Fruit fly (Drosophila melanogaster) whole organism, wandering third instar larva: ENCODE data around the gene CG1662.

ENCODE experiments used
- Abd-B ChIP-seq: fragments of >200 bp; optimal IDR thresholded peaks from 2 replicates; lab custom pipeline; 2017; ENCODE audit warnings: missing biosample characterization, missing genetic modification characterization
- CG32264 ChIP-seq: fragments of 200-800 bp; sonication (Bioruptor generic); optimal IDR thresholded peaks from 2 replicates; lab custom pipeline; 2016; ENCODE audit warnings: missing biosample characterization, missing genetic modification characterization
- CG9705 ChIP-seq: fragments of 200-800 bp; sonication (Bioruptor generic); optimal IDR thresholded peaks from 2 replicates; lab custom pipeline; 2018; ENCODE audit warnings: missing biosample characterization, mild to moderate bottlenecking, missing genetic modification characterization
- CrebA ChIP-seq: fragments of 200-800 bp; sonication (Bioruptor generic); optimal IDR thresholded peaks from 2 replicates; lab custom pipeline; 2016; ENCODE audit warnings: missing biosample characterization, mild to moderate bottlenecking, missing genetic modification characterization, borderline replicate concordance
- Dfd ChIP-seq: fragments of >200 bp; optimal IDR thresholded peaks from 2 replicates; lab custom pipeline; 2017; ENCODE audit warnings: missing biosample characterization, missing genetic modification characterization
- Dif ChIP-seq: fragments of 200-275, 200-300 bp; sonication (Bioruptor generic); optimal IDR thresholded peaks from 2 replicates; lab custom pipeline; 2018; ENCODE audit warnings: missing biosample characterization, missing genetic modification characterization; ENCODE audit not compliant: partially characterized antibody
- GATAd ChIP-seq: sonication (Bioruptor generic); optimal IDR thresholded peaks from 2 replicates; lab custom pipeline; 2016; ENCODE audit warnings: missing biosample characterization, missing genetic modification characterization
- HLH106 ChIP-seq: fragments of 200-800 bp; optimal IDR thresholded peaks from 3 replicates; lab custom pipeline; 2019; ENCODE audit warnings: missing biosample characterization, mild to moderate bottlenecking, missing genetic modification characterization, moderate library complexity
- Hnf4 ChIP-seq: fragments of 200-800 bp; sonication (Bioruptor generic); optimal IDR thresholded peaks from 2 replicates; lab custom pipeline; 2016; ENCODE audit warnings: missing biosample characterization, mild to moderate bottlenecking, missing genetic modification characterization
- Hr78 ChIP-seq: fragments of >200 bp; optimal IDR thresholded peaks from 2 replicates; lab custom pipeline; 2017; ENCODE audit warnings: missing biosample characterization, missing genetic modification characterization
- Hr83 ChIP-seq: fragments of 200-300 bp; sonication (Bioruptor generic); optimal IDR thresholded peaks from 2 replicates; lab custom pipeline; 2016; ENCODE audit warnings: missing biosample characterization, mild to moderate bottlenecking, missing genetic modification characterization, moderate library complexity; ENCODE audit not compliant: poor library complexity, severe bottlenecking
- Jra ChIP-seq: sonication (Bioruptor generic); optimal IDR thresholded peaks from 2 replicates; lab custom pipeline; 2016; ENCODE audit warnings: missing biosample characterization, missing genetic modification characterization
- Mio ChIP-seq: sonication (Bioruptor generic); optimal IDR thresholded peaks from 2 replicates; lab custom pipeline; 2016; ENCODE audit warnings: missing biosample characterization, missing genetic modification characterization
- Myc ChIP-seq: fragments of >200 bp; optimal IDR thresholded peaks from 2 replicates; lab custom pipeline; 2017
- N ChIP-seq: fragments of >200 bp; optimal IDR thresholded peaks from 2 replicates; lab custom pipeline; 2018; ENCODE audit warnings: missing biosample characterization, missing external identifiers, missing genetic modification characterization
- OdsH ChIP-seq: fragments of 200-800 bp; sonication (Bioruptor generic); optimal IDR thresholded peaks from 2 replicates; lab custom pipeline; 2016; ENCODE audit warnings: missing biosample characterization, mild to moderate bottlenecking, missing genetic modification characterization
- Rel ChIP-seq, 2 experiments: fragments of 200-800 bp; sonication (Bioruptor generic) in 1 of 2; optimal IDR thresholded peaks; 2 replicates in 1 of 2; 3 replicates in 1 of 2; lab custom pipeline; 2016 to 2019; ENCODE audit warnings: mild to moderate bottlenecking in 2 of 2, missing biosample characterization in 2 of 2, missing genetic modification characterization in 2 of 2, moderate library complexity in 1 of 2
- Sp1 ChIP-seq: fragments of 200-800 bp; sonication (Bioruptor generic); optimal IDR thresholded peaks from 3 replicates; lab custom pipeline; 2019; ENCODE audit warnings: missing biosample characterization, mild to moderate bottlenecking, missing genetic modification characterization, moderate library complexity
- Vsx2 ChIP-seq: fragments of 200-300, 225-300 bp; sonication (Bioruptor generic); optimal IDR thresholded peaks from 2 replicates; lab custom pipeline; 2018; ENCODE audit warnings: missing biosample characterization, missing genetic modification characterization; ENCODE audit not compliant: partially characterized antibody
- br ChIP-seq: fragments of 200-800 bp; sonication (Bioruptor generic); optimal IDR thresholded peaks from 2 replicates; lab custom pipeline; 2016; ENCODE audit warnings: missing biosample characterization, missing genetic modification characterization
- brk ChIP-seq: fragments of 200-800 bp; sonication (Bioruptor generic); optimal IDR thresholded peaks from 2 replicates; lab custom pipeline; 2016; ENCODE audit warnings: missing biosample characterization, mild to moderate bottlenecking, missing genetic modification characterization
- dl ChIP-seq, 2 experiments: fragments of 175-275, 200-275 bp in 1 of 2; fragments of 200-275 bp in 1 of 2; sonication (Bioruptor generic); optimal IDR thresholded peaks; lab custom pipeline; 2018; ENCODE audit warnings: mild to moderate bottlenecking in 2 of 2, missing biosample characterization in 2 of 2, missing genetic modification characterization in 2 of 2, moderate library complexity in 2 of 2; ENCODE audit not compliant: partially characterized antibody in 2 of 2, insufficient read depth in 1 of 2
- dmrt93B ChIP-seq: fragments of 200-800 bp; sonication (Bioruptor generic); optimal IDR thresholded peaks from 2 replicates; lab custom pipeline; 2018; ENCODE audit warnings: missing biosample characterization, mild to moderate bottlenecking, missing genetic modification characterization
- dsf ChIP-seq: sonication (Bioruptor generic); optimal IDR thresholded peaks from 2 replicates; lab custom pipeline; 2016; ENCODE audit warnings: missing biosample characterization, missing genetic modification characterization, borderline replicate concordance
- ey ChIP-seq: fragments of 200-800 bp; sonication (Bioruptor generic); optimal IDR thresholded peaks from 2 replicates; lab custom pipeline; 2016; ENCODE audit warnings: missing biosample characterization, missing genetic modification characterization
- foxo ChIP-seq, 2 experiments: fragments of 200-800 bp; sonication (Bioruptor generic); optimal IDR thresholded peaks; 2 replicates in 1 of 2; 3 replicates in 1 of 2; lab custom pipeline; 2016 to 2017; ENCODE audit warnings: missing biosample characterization in 2 of 2, missing genetic modification characterization in 2 of 2
- fru ChIP-seq: fragments of 200-800 bp; sonication (Bioruptor generic); optimal IDR thresholded peaks from 3 replicates; lab custom pipeline; 2016; ENCODE audit warnings: missing biosample characterization, mild to moderate bottlenecking, missing genetic modification characterization
- h ChIP-seq: fragments of 200-800 bp; sonication (Bioruptor generic); optimal IDR thresholded peaks from 3 replicates; lab custom pipeline; 2016; ENCODE audit warnings: missing biosample characterization, mild to moderate bottlenecking, missing genetic modification characterization
- jim ChIP-seq: fragments of 175-275, 200-325 bp; sonication (Bioruptor generic); optimal IDR thresholded peaks from 2 replicates; lab custom pipeline; 2016; ENCODE audit warnings: missing biosample characterization, mild to moderate bottlenecking, missing genetic modification characterization
- lola ChIP-seq: fragments of >200 bp; optimal IDR thresholded peaks from 2 replicates; lab custom pipeline; 2017; ENCODE audit warnings: missing biosample characterization, missing genetic modification characterization
- pan ChIP-seq: fragments of >200 bp; optimal IDR thresholded peaks from 2 replicates; lab custom pipeline; 2017
- psq ChIP-seq: fragments of 200-800 bp; sonication (Bioruptor generic); optimal IDR thresholded peaks from 3 replicates; lab custom pipeline; 2017; ENCODE audit warnings: missing biosample characterization, mild to moderate bottlenecking, missing genetic modification characterization, moderate library complexity
- rgr ChIP-seq: fragments of 200-800 bp; sonication (Bioruptor generic); optimal IDR thresholded peaks from 3 replicates; lab custom pipeline; 2016; ENCODE audit warnings: missing biosample characterization, mild to moderate bottlenecking, missing genetic modification characterization
- sage ChIP-seq: fragments of 200-800 bp; sonication (Bioruptor generic); optimal IDR thresholded peaks from 2 replicates; lab custom pipeline; 2016; ENCODE audit warnings: missing biosample characterization, mild to moderate bottlenecking, missing genetic modification characterization
- sv ChIP-seq: fragments of 200-800 bp; sonication (Bioruptor generic); optimal IDR thresholded peaks from 3 replicates; lab custom pipeline; 2016; ENCODE audit warnings: missing biosample characterization, missing genetic modification characterization
- tai ChIP-seq: sonication (Bioruptor generic); optimal IDR thresholded peaks from 2 replicates; lab custom pipeline; 2016; ENCODE audit warnings: missing biosample characterization, missing genetic modification characterization
- usp ChIP-seq: fragments of >200 bp; optimal IDR thresholded peaks from 2 replicates; lab custom pipeline; 2017; ENCODE audit warnings: missing biosample characterization, missing genetic modification characterization
- woc ChIP-seq: sonication (Bioruptor generic); optimal IDR thresholded peaks from 2 replicates; lab custom pipeline; 2016; ENCODE audit warnings: missing biosample characterization, mild to moderate bottlenecking, missing genetic modification characterization

The CG1662 gene

dm6 chrX:13383770-13384169 is 3.6 kb upstream of the CG1662 start:
- TF ChIP-seq GATAd (GFP tag; lab: Kevin White, UChicago) (peak; percentile 44), Jra (GFP tag; lab: Kevin White, UChicago) (peak; percentile 28), CrebA (GFP tag; lab: Kevin White, UChicago) (no peak), dmrt93B (GFP tag; lab: Kevin White, UChicago) (no peak), Hnf4 (GFP tag; lab: Kevin White, UChicago) (peak; percentile 87), pan (no peak), N (GFP tag; lab: Kevin White, UChicago) (no peak), Sp1 (GFP tag; lab: Kevin White, UChicago) (peak; percentile 5), fru (GFP tag; lab: Kevin White, UChicago) (peak; percentile 52), woc (GFP tag; lab: Kevin White, UChicago) (no peak), ey (GFP tag; lab: Kevin White, UChicago) (peak; percentile 55), rgr (GFP tag; lab: Kevin White, UChicago) (peak; percentile 73), Vsx2 (GFP tag; lab: Kevin White, UChicago) (no peak), Mio (GFP tag; lab: Kevin White, UChicago) (no peak), Hr83 (GFP tag; lab: Kevin White, UChicago) (peak; percentile 86), OdsH (GFP tag; lab: Kevin White, UChicago) (peak; percentile 23), usp (GFP tag; lab: Kevin White, UChicago) (no peak), Hr78 (GFP tag; lab: Kevin White, UChicago) (no peak), Dif (no peak), tai (GFP tag; lab: Kevin White, UChicago) (peak; percentile 66), Rel (GFP tag; optimal IDR thresholded peaks at IDR 0.05; lab: Kevin White, UChicago) (no peak), Rel (tag; optimal IDR thresholded peaks at IDR 0.05; lab: Kevin White, UChicago) (peak; percentile 44), dsf (GFP tag; lab: Kevin White, UChicago) (no peak), h (GFP tag; lab: Kevin White, UChicago) (peak; percentile 63), Dfd (no peak), sage (GFP tag; lab: Kevin White, UChicago) (peak; percentile 39), Myc (lab: Kevin White, UChicago) (no peak), CG32264 (GFP tag; lab: Kevin White, UChicago) (no peak), Abd-B (no peak), foxo (GFP tag; optimal IDR thresholded peaks at IDR 0.05; lab: Kevin White, UChicago) (peak in 1 of 2 experiments; percentile 75), jim (GFP tag; lab: Kevin White, UChicago) (peak; percentile 32), brk (GFP tag; lab: Kevin White, UChicago) (no peak), psq (GFP tag; lab: Kevin White, UChicago) (peak; percentile 53), lola (GFP tag; lab: Kevin White, UChicago) (no peak), HLH106 (tag; lab: Kevin White, UChicago) (peak; percentile 19), br (GFP tag; lab: Kevin White, UChicago) (peak; percentile 53), dl (GFP tag; optimal IDR thresholded peaks at IDR 0.05; lab: Kevin White, UChicago; ENCODE audit: insufficient read depth in 1 of 2, partially characterized antibody in 2 of 2) (no peak), sv (GFP tag; lab: Kevin White, UChicago) (peak; percentile 63), CG9705 (GFP tag; lab: Kevin White, UChicago) (no peak)

dm6 chrX:13384177-13384576 is 3.2 kb upstream of the CG1662 start:
- peak; percentile 90 for TF ChIP-seq Dfd
- no peak for TF ChIP-seq Sp1 (GFP tag; lab: Kevin White, UChicago)
- TF ChIP-seq dl (GFP tag; optimal IDR thresholded peaks at IDR 0.05; lab: Kevin White, UChicago; ENCODE audit: insufficient read depth in 1 of 2, partially characterized antibody in 2 of 2), result no peak
- TF ChIP-seq, all 38 proteins: peak for 1
